Fruit fly (Drosophila melanogaster) whole organism, embryonic: ENCODE measurements around the gene wapl.

Experiments
- BtbVII ChIP-seq: fragments of 200-800 bp; sonication (Bioruptor generic); optimal IDR thresholded peaks from 3 replicates; lab custom pipeline; 2017; ENCODE audit warnings: missing biosample characterization, mild to moderate bottlenecking, missing genetic modification characterization
- CG10267 ChIP-seq: fragments of 200-800 bp; sonication (Bioruptor generic); optimal IDR thresholded peaks from 2 replicates; lab custom pipeline; 2018; ENCODE audit warnings: missing biosample characterization, mild to moderate bottlenecking, missing genetic modification characterization, moderate library complexity
- CG11085 ChIP-seq: fragments of 200-800 bp; sonication (Bioruptor generic); IDR thresholded peaks from 2 replicates; pipeline ENCODE4 v1.3.6; 2022; ENCODE audit warnings: missing biosample characterization, missing genetic modification characterization
- CG11504 ChIP-seq: fragments of 200-800 bp; sonication (Bioruptor generic); optimal IDR thresholded peaks from 3 replicates; lab custom pipeline; 2019; ENCODE audit warnings: missing biosample characterization, mild to moderate bottlenecking, missing genetic modification characterization, moderate library complexity
- CG12236 ChIP-seq: fragments of 200-800 bp; sonication (Bioruptor generic); optimal IDR thresholded peaks from 2 replicates; lab custom pipeline; 2016; ENCODE audit warnings: missing biosample characterization, missing genetic modification characterization
- CG17186 ChIP-seq: fragments of 200-800 bp; sonication (Bioruptor generic); optimal IDR thresholded peaks from 3 replicates; lab custom pipeline; 2017; ENCODE audit warnings: missing biosample characterization, missing genetic modification reagents, missing genetic modification characterization
- CG2712 ChIP-seq: fragments of 200-800 bp; optimal IDR thresholded peaks from 3 replicates; lab custom pipeline; 2019; ENCODE audit warnings: missing biosample characterization, mild to moderate bottlenecking, missing genetic modification characterization, moderate library complexity
- CG31388 ChIP-seq: fragments of 200-800 bp; sonication (Bioruptor generic); optimal IDR thresholded peaks from 2 replicates; lab custom pipeline; 2016; ENCODE audit warnings: missing biosample characterization, missing genetic modification characterization
- CG3847 ChIP-seq: fragments of 200-800 bp; sonication (Bioruptor generic); IDR thresholded peaks from 2 replicates; pipeline ENCODE4 v1.3.6; 2022; ENCODE audit warnings: missing biosample characterization, missing genetic modification characterization
- CG4404 ChIP-seq: fragments of 200-800 bp; sonication (Bioruptor generic); IDR thresholded peaks from 2 replicates; pipeline ENCODE4 v1.3.6; 2022; ENCODE audit warnings: missing biosample characterization, missing genetic modification characterization
- CG4707 ChIP-seq: fragments of 200-800 bp; sonication (Bioruptor generic); optimal IDR thresholded peaks from 2 replicates; lab custom pipeline; 2018; ENCODE audit warnings: missing biosample characterization, mild to moderate bottlenecking, missing genetic modification characterization, moderate library complexity
- CG5180 ChIP-seq: fragments of 200-800 bp; sonication (Bioruptor generic); optimal IDR thresholded peaks from 3 replicates; lab custom pipeline; 2017; ENCODE audit warnings: missing biosample characterization, missing genetic modification characterization, mild to moderate bottlenecking, moderate library complexity, missing genetic modification reagents
- CG5953 ChIP-seq: fragments of 200-800 bp; sonication (Bioruptor generic); IDR thresholded peaks from 2 replicates; pipeline ENCODE4 v1.3.6; 2022; ENCODE audit warnings: missing biosample characterization, missing genetic modification characterization
- CG7556 ChIP-seq: fragments of 200-800 bp; sonication (Bioruptor generic); optimal IDR thresholded peaks from 2 replicates; lab custom pipeline; 2017; ENCODE audit warnings: missing biosample characterization, mild to moderate bottlenecking, missing genetic modification characterization
- CG7745 ChIP-seq: fragments of 200-800 bp; sonication (Bioruptor generic); optimal IDR thresholded peaks from 2 replicates; lab custom pipeline; 2018; ENCODE audit warnings: missing biosample characterization, mild to moderate bottlenecking, missing genetic modification characterization, moderate library complexity
- CG7987 ChIP-seq: fragments of 200-800 bp; sonication (Bioruptor generic); optimal IDR thresholded peaks from 2 replicates; lab custom pipeline; 2018; ENCODE audit warnings: missing biosample characterization, mild to moderate bottlenecking, missing genetic modification characterization, moderate library complexity
- Dll ChIP-seq: fragments of 200-800 bp; sonication (Bioruptor generic); IDR thresholded peaks from 4 replicates; pipeline ENCODE4 v1.3.6; 2022; ENCODE audit warnings: missing biosample characterization, missing genetic modification characterization; ENCODE audit not compliant: partially characterized antibody
- E2f1 ChIP-seq: fragments of 200-800 bp; sonication (Bioruptor generic); IDR thresholded peaks from 2 replicates; pipeline ENCODE4 v1.3.6; 2022; ENCODE audit warnings: missing biosample characterization, missing genetic modification characterization
- E2f2 ChIP-seq: fragments of 200-800 bp; sonication (Bioruptor generic); IDR thresholded peaks from 2 replicates; pipeline ENCODE4 v1.3.6; 2022; ENCODE audit warnings: missing biosample characterization, missing genetic modification characterization
- Hmr ChIP-seq: fragments of 200-800 bp; sonication (Bioruptor generic); optimal IDR thresholded peaks from 3 replicates; lab custom pipeline; 2017; ENCODE audit warnings: mild to moderate bottlenecking, missing biosample characterization, missing genetic modification reagents, missing genetic modification characterization
- Hr51 ChIP-seq, 2 experiments: fragments of 200-800 bp; sonication (Bioruptor generic); optimal IDR thresholded peaks; 2 replicates in 1 of 2; 3 replicates in 1 of 2; lab custom pipeline; 2016 to 2018; ENCODE audit warnings: missing biosample characterization in 2 of 2, missing genetic modification characterization in 2 of 2, mild to moderate bottlenecking in 1 of 2, moderate library complexity in 1 of 2
- Rx ChIP-seq: fragments of 200-800 bp; sonication (Bioruptor generic); IDR thresholded peaks from 2 replicates; pipeline ENCODE4 v1.3.6; 2022; ENCODE audit warnings: missing biosample characterization, missing genetic modification characterization
- ap ChIP-seq: fragments of 200-800 bp; sonication (Bioruptor generic); IDR thresholded peaks from 2 replicates; pipeline ENCODE4 v1.3.6; 2022; ENCODE audit warnings: missing biosample characterization, missing genetic modification characterization
- ase ChIP-seq: fragments of 200-800 bp; sonication (Bioruptor generic); IDR thresholded peaks from 3 replicates; pipeline ENCODE4 v1.3.6; 2022; ENCODE audit warnings: missing biosample characterization, missing genetic modification characterization
- bsh ChIP-seq, 2 experiments: fragments of 200-800 bp; sonication (Bioruptor generic); optimal IDR thresholded peaks; 2 replicates each; lab custom pipeline; 2017 to 2018; ENCODE audit warnings: mild to moderate bottlenecking in 2 of 2, missing biosample characterization in 2 of 2, missing genetic modification characterization in 2 of 2, moderate library complexity in 1 of 2
- cad ChIP-seq: fragments of >200 bp; optimal IDR thresholded peaks from 2 replicates; lab custom pipeline; 2017; ENCODE audit warnings: missing biosample characterization, missing genetic modification characterization
- da ChIP-seq: fragments of 200-800 bp; sonication (Bioruptor generic); optimal IDR thresholded peaks from 2 replicates; lab custom pipeline; 2016; ENCODE audit warnings: missing biosample characterization, missing genetic modification characterization
- dmrt99B ChIP-seq: fragments of 200-800 bp; sonication (Bioruptor generic); optimal IDR thresholded peaks from 2 replicates; lab custom pipeline; 2018; ENCODE audit warnings: missing biosample characterization, mild to moderate bottlenecking, missing genetic modification characterization, moderate library complexity
- dpn ChIP-seq, 2 experiments: fragments of 200-800 bp; sonication (Bioruptor generic); optimal IDR thresholded peaks; 3 replicates each; lab custom pipeline; 2016; ENCODE audit warnings: missing biosample characterization in 2 of 2, missing genetic modification characterization in 2 of 2
- en ChIP-seq: fragments of 200-800 bp; sonication (Bioruptor generic); optimal IDR thresholded peaks from 2 replicates; lab custom pipeline; 2016; ENCODE audit warnings: missing biosample characterization, missing genetic modification characterization
- esg ChIP-seq: fragments of 200-800 bp; sonication (Bioruptor generic); conservative IDR thresholded peaks from 2 replicates; pipeline ENCODE4 v1.3.6; 2022; ENCODE audit warnings: missing biosample characterization, missing genetic modification characterization
- fd96Cb ChIP-seq: fragments of 200-800 bp; sonication (Bioruptor generic); optimal IDR thresholded peaks from 2 replicates; lab custom pipeline; 2018; ENCODE audit warnings: missing biosample characterization, mild to moderate bottlenecking, missing genetic modification characterization, moderate library complexity
- hb ChIP-seq: fragments of 200-800 bp; sonication (Bioruptor generic); IDR thresholded peaks from 3 replicates; pipeline ENCODE4 v1.3.6; 2022; ENCODE audit warnings: missing biosample characterization, missing genetic modification characterization; ENCODE audit not compliant: partially characterized antibody
- hkb ChIP-seq, 2 experiments: fragments of 200-800 bp in 1 of 2; fragments of >200 bp in 1 of 2; sonication (Bioruptor generic) in 1 of 2; IDR thresholded peaks in 1 of 2; optimal IDR thresholded peaks in 1 of 2; 2 replicates each; pipeline versions ENCODE4 v1.3.6 to Lab custom; 2017 to 2022; ENCODE audit warnings: missing biosample characterization in 1 of 2, missing genetic modification characterization in 1 of 2
- kay ChIP-seq: fragments of 200-800 bp; sonication (Bioruptor generic); optimal IDR thresholded peaks from 2 replicates; lab custom pipeline; 2016; ENCODE audit warnings: missing biosample characterization, missing genetic modification characterization
- ken ChIP-seq: fragments of 200-800 bp; sonication (Bioruptor generic); IDR thresholded peaks from 3 replicates; pipeline ENCODE4 v1.3.6; 2022; ENCODE audit warnings: missing biosample characterization, missing genetic modification characterization
- mirr ChIP-seq: fragments of 200-800 bp; sonication (Bioruptor generic); optimal IDR thresholded peaks from 3 replicates; lab custom pipeline; 2018; ENCODE audit warnings: missing biosample characterization, mild to moderate bottlenecking, missing genetic modification characterization
- nom ChIP-seq: fragments of 200-800 bp; sonication (Bioruptor generic); optimal IDR thresholded peaks from 2 replicates; lab custom pipeline; 2017; ENCODE audit warnings: missing biosample characterization, missing genetic modification characterization, mild to moderate bottlenecking, moderate library complexity, missing genetic modification reagents
- pfk ChIP-seq: fragments of 200-800 bp; sonication (Bioruptor generic); optimal IDR thresholded peaks from 2 replicates; lab custom pipeline; 2018; ENCODE audit warnings: missing biosample characterization, mild to moderate bottlenecking, missing genetic modification characterization, moderate library complexity
- pzg ChIP-seq: fragments of 200-800 bp; sonication (Bioruptor generic); optimal IDR thresholded peaks from 3 replicates; lab custom pipeline; 2018; ENCODE audit warnings: missing biosample characterization, mild to moderate bottlenecking, missing genetic modification characterization, moderate library complexity
- ranshi ChIP-seq: fragments of 200-800 bp; sonication (Bioruptor generic); IDR thresholded peaks from 2 replicates; pipeline ENCODE4 v1.3.6; 2022; ENCODE audit warnings: missing biosample characterization, missing genetic modification characterization
- sd ChIP-seq: fragments of 200-800 bp; sonication (Bioruptor generic); optimal IDR thresholded peaks from 3 replicates; lab custom pipeline; 2018; ENCODE audit warnings: missing biosample characterization, mild to moderate bottlenecking, missing genetic modification characterization, moderate library complexity
- sens-2 ChIP-seq: fragments of 200-800 bp; sonication (Bioruptor generic); IDR thresholded peaks from 2 replicates; pipeline ENCODE4 v1.3.6; 2022; ENCODE audit warnings: missing biosample characterization, missing genetic modification characterization
- slbo ChIP-seq: fragments of 200-800 bp; sonication (Bioruptor generic); IDR thresholded peaks from 2 replicates; pipeline ENCODE4 v1.3.6; 2022; ENCODE audit warnings: missing biosample characterization, missing genetic modification characterization
- sob ChIP-seq: fragments of 200-800 bp; sonication (Bioruptor generic); IDR thresholded peaks from 2 replicates; pipeline ENCODE4 v1.3.6; 2022; ENCODE audit warnings: missing biosample characterization, missing genetic modification characterization
- ssp ChIP-seq: fragments of 200-800 bp; sonication (Bioruptor generic); IDR thresholded peaks from 2 replicates; pipeline ENCODE4 v1.3.6; 2022; ENCODE audit warnings: missing biosample characterization, missing genetic modification characterization
- tna ChIP-seq: fragments of 200-800 bp; sonication (Bioruptor generic); IDR thresholded peaks from 2 replicates; pipeline ENCODE4 v1.3.6; 2022; ENCODE audit warnings: missing biosample characterization, missing genetic modification characterization; ENCODE audit not compliant: partially characterized antibody
- zfh2 ChIP-seq: fragments of 200-800 bp; sonication (Bioruptor generic); optimal IDR thresholded peaks from 2 replicates; lab custom pipeline; 2016; ENCODE audit warnings: missing biosample characterization, missing genetic modification characterization

wapl gene

DNA sequence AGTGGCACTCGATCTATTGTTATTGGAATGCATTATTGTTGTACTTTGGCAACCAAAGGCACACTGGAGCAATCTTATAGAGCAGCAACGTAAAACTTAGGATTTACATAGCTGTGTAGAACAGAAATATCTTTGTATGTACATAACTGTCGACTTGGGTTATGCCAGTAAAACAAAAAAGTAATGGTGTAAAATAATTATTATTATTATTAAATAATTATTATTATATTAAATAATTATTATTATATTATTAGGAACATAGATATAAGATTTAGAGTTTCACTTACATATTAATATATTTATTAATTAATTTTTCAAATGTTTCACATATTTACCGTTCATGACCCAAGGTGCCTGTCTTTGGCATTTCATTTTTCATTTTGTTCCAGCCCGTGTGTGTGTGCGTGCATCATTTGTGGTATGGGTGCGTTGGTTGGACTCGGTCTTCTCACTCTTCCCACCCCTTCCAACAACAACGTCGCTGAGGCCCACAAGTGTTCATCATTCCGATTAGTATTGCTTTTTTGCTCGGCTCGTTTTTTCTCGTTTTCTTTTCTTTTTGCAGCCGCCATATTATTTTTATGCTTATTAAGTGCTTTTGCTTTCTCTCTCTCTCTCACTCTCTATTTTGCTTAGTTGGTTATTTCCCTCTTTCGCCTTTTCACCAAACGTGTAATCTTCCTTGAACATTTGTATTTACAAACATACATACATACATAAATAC is 34.7 kb downstream of the wapl start (continued):
- TF ChIP-seq mirr (peak; percentile 50), CG2712 (tag; lab: Kevin White, UChicago) (peak; percentile 99), CG4707 (peak; percentile 83), CG11504 (tag; lab: Kevin White, UChicago) (peak; percentile 98), sob (GFP tag; lab: Robert Waterston, UW) (peak; percentile 89), CG4404 (GFP tag; lab: Robert Waterston, UW) (peak; percentile 95), tna (no peak), zfh2 (GFP tag; lab: Kevin White, UChicago) (peak; percentile 86), ranshi (peak; percentile 90), en (GFP tag; lab: Kevin White, UChicago) (peak; percentile 40), CG31388 (GFP tag; lab: Kevin White, UChicago) (peak; percentile 90), dmrt99B (tag; lab: Kevin White, UChicago) (peak; percentile 99), pfk (GFP tag; lab: Kevin White, UChicago) (peak; percentile 94), slbo (peak; percentile 95), CG7745 (tag; lab: Kevin White, UChicago) (peak; percentile 8), dpn (GFP tag; optimal IDR thresholded peaks at IDR 0.05; lab: Kevin White, UChicago) (peak; percentile 79 to 95), CG12236 (peak; percentile 42), ssp (peak; percentile 87), kay (peak; percentile 73), ap (GFP tag; lab: Robert Waterston, UW) (peak; percentile 84), esg (GFP tag; lab: Robert Waterston, UW) (peak; percentile 91), hb (GFP tag; lab: Robert Waterston, UW) (peak; percentile 55; the same call in 1 of the 3 replicates), pzg (GFP tag; lab: Kevin White, UChicago) (no peak), sd (tag; lab: Kevin White, UChicago) (peak; percentile 89), Hmr (GFP tag; lab: Kevin White, UChicago) (peak; percentile 98), sens-2 (peak; percentile 65), CG7987 (GFP tag; lab: Kevin White, UChicago) (peak; percentile 66), cad (GFP tag; lab: Kevin White, UChicago) (peak; percentile 2), ken (peak; percentile 92), CG5180 (GFP tag; lab: Kevin White, UChicago) (peak; percentile 88), ase (GFP tag; lab: Robert Waterston, UW) (peak; percentile 91), CG3847 (GFP tag; lab: Robert Waterston, UW) (peak; percentile 93), CG10267 (peak; percentile 96), Dll (GFP tag; lab: Robert Waterston, UW) (no peak), hkb (optimal IDR thresholded peaks at IDR 0.05; lab: Kevin White, UChicago) (no peak), hkb (GFP tag; IDR thresholded peaks at IDR 0.05; lab: Robert Waterston, UW) (peak; percentile 93), E2f1 (peak; percentile 91), Rx (peak; percentile 78), CG11085 (GFP tag; lab: Robert Waterston, UW) (peak; percentile 85), E2f2 (GFP tag; lab: Robert Waterston, UW) (peak; percentile 73), Hr51 (GFP tag; optimal IDR thresholded peaks at IDR 0.05; lab: Kevin White, UChicago) (peak; percentile 86 to 98), CG7556 (GFP tag; lab: Kevin White, UChicago) (peak; percentile 99), bsh (GFP tag; optimal IDR thresholded peaks at IDR 0.05; lab: Kevin White, UChicago) (peak; percentile 80 to 96), CG5953 (GFP tag; lab: Robert Waterston, UW) (peak; percentile 81), CG17186 (peak; percentile 50), da (GFP tag; lab: Kevin White, UChicago) (no peak), fd96Cb (tag; lab: Kevin White, UChicago) (peak; percentile 98), nom (GFP tag; lab: Kevin White, UChicago) (peak; percentile 90), BtbVII (peak; percentile 98)
